Fruit fly (Drosophila melanogaster): Measurements from ENCODE around the gene Rab9D.

DNA sequence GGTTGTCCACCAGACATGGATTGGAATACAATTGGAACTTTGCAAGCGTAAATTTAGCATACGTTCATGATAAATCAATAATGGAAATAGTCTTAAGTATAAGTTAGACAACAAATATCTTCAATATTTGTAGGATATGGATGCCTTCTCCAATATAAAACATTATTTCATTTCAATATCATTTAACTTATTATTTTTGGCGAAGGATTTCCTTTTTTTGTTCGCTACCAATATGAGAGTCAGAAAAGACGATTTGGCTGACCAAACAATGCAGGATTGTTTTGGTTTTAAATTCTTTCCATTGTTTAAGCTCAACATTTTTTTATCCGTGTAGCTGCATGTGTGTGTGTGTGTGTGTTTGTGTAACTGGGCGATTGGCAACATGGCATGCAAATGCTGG is 26.3 kb downstream of the Rab9D start:
- TF ChIP-seq Blimp-1 (GFP tag; optimal IDR thresholded peaks at IDR 0.05) (no peak), Eip75B (GFP tag; optimal IDR thresholded peaks at IDR 0.05) (no peak), CG11902 (GFP tag; optimal IDR thresholded peaks at IDR 0.05) (no peak), CG8319 (GFP tag; optimal IDR thresholded peaks at IDR 0.05) (no peak)

Measured in whole organism, prepupa.